Worm (Caenorhabditis elegans): ENCODE data around the gene T25F10.4.

T25F10.4 gene

DNA sequence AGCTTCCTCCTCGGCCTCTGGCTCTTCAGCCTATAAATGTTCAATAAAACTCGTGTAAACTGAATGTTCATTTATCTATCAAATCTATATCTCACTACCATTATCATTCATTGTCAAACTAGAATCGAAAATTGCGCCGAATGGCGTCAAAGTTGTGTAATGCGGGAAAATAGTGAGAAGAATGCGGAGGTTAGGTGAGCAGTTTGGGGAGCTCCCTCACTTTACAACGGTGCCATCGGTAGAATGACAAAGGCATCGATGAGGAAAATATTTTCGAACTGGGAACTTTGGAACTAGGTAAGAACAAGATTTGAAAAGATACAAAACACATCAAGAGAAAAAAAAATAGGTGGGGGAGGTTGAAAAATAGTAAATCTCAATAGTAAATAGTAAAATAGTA is 5.3 kb upstream of the T25F10.4 start:
- TF ChIP-seq nfya-1 (tag; optimal IDR thresholded peaks at IDR 0.05; ENCODE audit: insufficient read depth): no peak
- no peak for TF ChIP-seq nhr-77 (tag; optimal IDR thresholded peaks at IDR 0.05)
- TF ChIP-seq egl-27 (tag; optimal IDR thresholded peaks at IDR 0.05): no peak
- no peak for TF ChIP-seq fos-1 (tag; optimal IDR thresholded peaks at IDR 0.05)
- no peak for TF ChIP-seq pqm-1 (tag; optimal IDR thresholded peaks at IDR 0.05)
- TF ChIP-seq fkh-10 (GFP tag; optimal IDR thresholded peaks at IDR 0.05): no peak
- no peak for TF ChIP-seq unc-62 (GFP tag; optimal IDR thresholded peaks at IDR 0.05)
- TF ChIP-seq egl-5 (tag; optimal IDR thresholded peaks at IDR 0.05): no peak
- TF ChIP-seq hmg-11 (tag; optimal IDR thresholded peaks at IDR 0.05): no peak
- TF ChIP-seq nhr-76 (tag; optimal IDR thresholded peaks at IDR 0.05): no peak
- TF ChIP-seq R02D3.7 (tag; optimal IDR thresholded peaks at IDR 0.05): no peak
- TF ChIP-seq sea-2 (GFP tag; optimal IDR thresholded peaks at IDR 0.05): no peak
- no peak for TF ChIP-seq nhr-67 (tag; optimal IDR thresholded peaks at IDR 0.05)

DNA sequence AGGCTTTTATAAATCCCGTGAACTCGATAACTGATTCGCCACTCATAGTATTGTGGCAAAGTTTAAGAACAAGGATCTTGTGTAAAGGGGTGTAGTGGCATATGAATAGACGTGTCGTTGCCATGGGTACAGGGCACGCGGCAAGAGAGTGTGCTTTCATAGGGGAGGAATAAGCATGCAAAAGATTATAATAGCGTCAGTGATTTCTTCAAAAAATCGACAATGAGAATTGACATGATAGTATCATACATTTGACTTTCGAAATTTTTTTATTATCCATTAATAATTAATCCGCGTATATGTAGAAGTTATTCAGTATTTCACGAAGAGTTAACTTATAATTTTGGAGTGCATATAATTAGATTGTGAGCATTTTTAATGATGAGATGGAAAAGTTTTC is 2.7 kb upstream of the T25F10.4 start, which contains the start of gene bbs-8:
TSS of gene bbs-8 (minus strand) at position 101 of the 400 bp plus-strand sequence.
- TF ChIP-seq ZK546.5 (tag; optimal IDR thresholded peaks at IDR 0.05) (no peak), mdl-1 (tag; optimal IDR thresholded peaks at IDR 0.05) (no peak), unc-39 (tag; optimal IDR thresholded peaks at IDR 0.05) (no peak), nhr-23 (tag; optimal IDR thresholded peaks at IDR 0.05) (no peak), nhr-11 (tag; optimal IDR thresholded peaks at IDR 0.05) (no peak), R02D3.7 (tag; optimal IDR thresholded peaks at IDR 0.05) (no peak), elt-1 (tag; optimal IDR thresholded peaks at IDR 0.05) (no peak), pha-4 (tag; optimal IDR thresholded peaks at IDR 0.05) (no peak)

DNA sequence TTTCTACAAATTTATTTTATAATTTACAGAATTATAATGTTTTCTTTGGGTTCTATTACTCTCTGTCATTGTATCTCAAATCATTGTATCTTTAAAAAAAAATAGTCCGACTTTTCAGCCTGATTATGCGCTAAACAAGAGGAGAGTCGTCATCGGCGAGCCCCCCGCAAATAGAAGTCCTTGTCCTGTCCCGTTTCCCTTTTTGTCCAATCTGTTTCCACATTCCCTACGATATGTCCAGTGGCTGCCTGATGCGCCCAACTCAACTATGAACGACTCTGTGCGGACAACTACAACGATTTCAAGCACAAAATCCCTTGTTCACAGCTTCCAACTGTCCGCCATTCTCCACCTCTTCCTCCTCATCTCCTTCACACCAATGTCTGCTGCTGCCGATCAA is 4.2 kb downstream of the T25F10.4 start, which contains the start of gene dbl-1:
TSS of gene dbl-1 (plus strand) at position 119 of the 400 bp plus-strand sequence.
- TF ChIP-seq eor-1 (tag; optimal IDR thresholded peaks at IDR 0.05): no peak
- no peak for TF ChIP-seq fos-1 (tag; optimal IDR thresholded peaks at IDR 0.05)
- TF ChIP-seq nhr-28 (tag; optimal IDR thresholded peaks at IDR 0.05): no peak
- no peak for TF ChIP-seq unc-62 (GFP tag; optimal IDR thresholded peaks at IDR 0.05)
- TF ChIP-seq ceh-82 (tag; optimal IDR thresholded peaks at IDR 0.05): no peak
- TF ChIP-seq ceh-9 (tag; optimal IDR thresholded peaks at IDR 0.05): no peak
- no peak for TF ChIP-seq ztf-4 (tag; optimal IDR thresholded peaks at IDR 0.05)
- TF ChIP-seq nhr-12 (tag; optimal IDR thresholded peaks at IDR 0.05): no peak
- TF ChIP-seq daf-12 (tag; optimal IDR thresholded peaks at IDR 0.05): no peak
- TF ChIP-seq R02D3.7 (tag; optimal IDR thresholded peaks at IDR 0.05): no peak
- no peak for TF ChIP-seq egl-5 (tag; optimal IDR thresholded peaks at IDR 0.05)

DNA sequence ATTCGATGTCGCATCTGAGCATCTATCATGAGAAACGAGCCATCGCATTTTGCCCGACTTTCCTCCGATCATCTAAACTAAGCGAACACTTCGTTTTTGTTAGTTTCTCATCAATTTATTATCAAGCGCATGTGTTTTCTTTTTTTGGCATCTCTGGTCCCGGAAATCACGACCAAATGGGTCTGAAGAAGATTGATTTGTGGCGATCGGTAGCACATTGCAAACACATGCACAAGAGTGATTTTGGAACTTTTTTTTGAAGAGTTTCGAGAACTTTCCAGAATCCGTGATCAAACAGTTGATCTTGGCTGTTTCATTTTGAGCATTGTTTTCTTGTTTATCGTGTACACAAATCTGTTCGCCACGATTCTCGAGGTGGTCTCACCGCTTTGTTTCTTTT is 9.0 kb downstream of the T25F10.4 start:
- TF ChIP-seq ceh-82 (tag; optimal IDR thresholded peaks at IDR 0.05): no peak
- TF ChIP-seq nhr-28 (tag; optimal IDR thresholded peaks at IDR 0.05): no peak
- TF ChIP-seq hmg-11 (tag; optimal IDR thresholded peaks at IDR 0.05): no peak
- TF ChIP-seq elt-2 (tag; optimal IDR thresholded peaks at IDR 0.05): no peak
- TF ChIP-seq elt-1 (tag; optimal IDR thresholded peaks at IDR 0.05): no peak
- no peak for TF ChIP-seq nfya-1 (tag; optimal IDR thresholded peaks at IDR 0.05; ENCODE audit: insufficient read depth)
- TF ChIP-seq ZK546.5 (tag; optimal IDR thresholded peaks at IDR 0.05): no peak
- TF ChIP-seq nhr-76 (tag; optimal IDR thresholded peaks at IDR 0.05): no peak

DNA sequence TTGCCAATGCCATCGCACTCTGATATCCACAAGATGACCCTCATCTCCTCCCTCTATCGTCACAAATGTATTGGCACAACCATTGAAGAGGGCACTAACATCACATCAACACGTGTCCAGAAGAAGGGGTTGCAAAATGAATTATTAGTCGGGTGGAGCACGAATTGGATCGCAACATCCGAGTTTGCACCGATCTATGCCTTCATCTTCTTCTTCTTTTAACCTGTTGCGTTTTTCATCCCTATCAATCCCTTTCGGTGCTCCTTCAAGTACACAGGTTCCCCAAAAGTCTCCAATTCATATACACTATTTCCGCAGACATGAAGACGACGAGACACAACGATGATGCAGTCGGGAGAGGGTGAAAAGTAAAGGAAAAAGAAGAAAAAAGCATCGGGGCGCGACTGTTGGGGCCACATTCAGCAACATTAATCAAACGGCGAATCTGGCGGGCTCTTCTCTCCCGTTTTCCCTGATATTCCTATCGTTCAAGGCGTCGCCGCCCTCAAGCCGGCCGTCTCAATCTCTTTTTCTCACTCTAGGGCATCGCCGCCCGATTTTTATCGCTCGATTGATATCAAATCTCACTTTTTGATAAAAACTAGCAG is 10.7 kb downstream of the T25F10.4 start:
- no peak for TF ChIP-seq sea-2 (GFP tag; optimal IDR thresholded peaks at IDR 0.05)
- no peak for TF ChIP-seq ceh-82 (tag; optimal IDR thresholded peaks at IDR 0.05)
- TF ChIP-seq eor-1 (tag; optimal IDR thresholded peaks at IDR 0.05): no peak
- TF ChIP-seq pqm-1 (tag; optimal IDR thresholded peaks at IDR 0.05): no peak
- TF ChIP-seq unc-39 (tag; optimal IDR thresholded peaks at IDR 0.05): no peak
- TF ChIP-seq unc-62 (GFP tag; optimal IDR thresholded peaks at IDR 0.05): no peak
- TF ChIP-seq nhr-23 (tag; optimal IDR thresholded peaks at IDR 0.05): no peak
- no peak for TF ChIP-seq egl-5 (tag; optimal IDR thresholded peaks at IDR 0.05)
- TF ChIP-seq nhr-237 (tag; optimal IDR thresholded peaks at IDR 0.05): no peak
- TF ChIP-seq nhr-28 (tag; optimal IDR thresholded peaks at IDR 0.05): no peak
- no peak for TF ChIP-seq fkh-10 (GFP tag; optimal IDR thresholded peaks at IDR 0.05)
- TF ChIP-seq egl-27 (tag; optimal IDR thresholded peaks at IDR 0.05): no peak
- no peak for TF ChIP-seq ztf-11 (tag; optimal IDR thresholded peaks at IDR 0.05)
- no peak for TF ChIP-seq mdl-1 (tag; optimal IDR thresholded peaks at IDR 0.05)
- no peak for TF ChIP-seq ztf-4 (tag; optimal IDR thresholded peaks at IDR 0.05)
- no peak for TF ChIP-seq ceh-9 (tag; optimal IDR thresholded peaks at IDR 0.05)
- TF ChIP-seq nhr-12 (tag; optimal IDR thresholded peaks at IDR 0.05): no peak
- no peak for TF ChIP-seq lsy-12 (tag; optimal IDR thresholded peaks at IDR 0.05)
- TF ChIP-seq aly-2 (tag; optimal IDR thresholded peaks at IDR 0.05): no peak
- TF ChIP-seq ama-1 (optimal IDR thresholded peaks at IDR 0.05): no peak

Measured in whole organism, L3 larva.